Worm (Caenorhabditis elegans) whole organism, L3 larva: ENCODE data around the gene ttr-49.

Source experiments
- ama-1 ChIP-seq: fragments of 150-350 bp; optimal IDR thresholded peaks from 2 replicates; lab custom pipeline; 2018
- nhr-12 ChIP-seq: fragments of 150-350 bp; optimal IDR thresholded peaks from 2 replicates; lab custom pipeline; 2014; ENCODE audit warnings: missing biosample characterization, missing genetic modification characterization
- pqm-1 ChIP-seq: fragments of 150-350 bp; optimal IDR thresholded peaks from 2 replicates; lab custom pipeline; 2017; ENCODE audit warnings: missing biosample characterization, missing genetic modification characterization, inconsistent platforms
- snpc-4 ChIP-seq: fragments of 150-350 bp; optimal IDR thresholded peaks from 2 replicates; lab custom pipeline; 2014; ENCODE audit warnings: missing biosample characterization, missing genetic modification characterization
- unc-62 ChIP-seq: fragments of 150-350 bp; sonication (generic microtip); optimal IDR thresholded peaks from 4 replicates; lab custom pipeline; 2014; ENCODE audit warnings: missing biosample characterization, missing genetic modification reagents, missing genetic modification characterization

DNA sequence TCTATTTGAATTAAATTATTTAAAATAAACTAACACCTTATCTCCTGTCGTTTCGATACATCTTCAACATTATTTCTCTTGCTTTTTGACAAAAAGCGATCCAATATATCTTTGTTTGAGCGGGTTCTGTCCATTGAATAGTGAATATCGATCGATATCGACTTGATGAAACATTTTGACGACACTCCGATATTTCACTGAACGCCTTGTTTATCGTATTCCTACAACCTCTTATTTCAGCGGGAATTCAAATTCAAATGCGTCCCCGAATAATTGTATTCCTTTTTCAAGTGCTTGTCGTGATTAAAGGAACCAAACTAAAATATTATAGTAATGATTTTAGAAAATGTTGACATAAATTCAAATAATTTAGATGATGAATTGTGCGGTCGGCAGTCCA lies 9.5 kb downstream of the ttr-49 start, which contains the start of the genes K07B1.7 and try-5:
- TF ChIP-seq pqm-1 (tag; lab: Kevin White, UChicago) (no peak), ama-1 (lab: Kevin White, UChicago) (no peak), nhr-12 (no peak), unc-62 (GFP tag; lab: Kevin White, UChicago) (no peak), snpc-4 (tag; lab: Kevin White, UChicago) (no peak)
